Worm (Caenorhabditis elegans) whole organism, mixed stage, embryonic: ENCODE data around the gene fbxa-210.

ENCODE experiments used
- M03D4.4 ChIP-seq: sonication (generic microtip); optimal IDR thresholded peaks from 2 replicates; lab custom pipeline; 2017; ENCODE audit warnings: mild to moderate bottlenecking, missing genetic modification characterization, missing compliant biosample characterization
- bed-3 ChIP-seq: fragments of 200-800 bp; sonication (Bioruptor generic); optimal IDR thresholded peaks from 3 replicates; lab custom pipeline; 2018; ENCODE audit warnings: mild to moderate bottlenecking, missing genetic modification characterization, moderate library complexity, missing compliant biosample characterization
- blmp-1 ChIP-seq: fragments of 150-350 bp; optimal IDR thresholded peaks from 2 replicates; lab custom pipeline; 2014; ENCODE audit warnings: missing biosample characterization, missing genetic modification characterization
- ceh-39 ChIP-seq: fragments of 150-350 bp; optimal IDR thresholded peaks from 2 replicates; lab custom pipeline; 2014; ENCODE audit warnings: missing biosample characterization, missing genetic modification characterization
- ceh-43 ChIP-seq: fragments of 200-800 bp; sonication (Bioruptor generic); optimal IDR thresholded peaks from 2 replicates; lab custom pipeline; 2018; ENCODE audit warnings: mild to moderate bottlenecking, missing genetic modification characterization, moderate library complexity, missing compliant biosample characterization
- ces-1 ChIP-seq: fragments of 150-350 bp; optimal IDR thresholded peaks from 2 replicates; lab custom pipeline; 2014; ENCODE audit warnings: missing biosample characterization, missing genetic modification reagents, missing genetic modification characterization
- cnd-1 ChIP-seq: fragments of 200-800 bp; sonication (Bioruptor generic); optimal IDR thresholded peaks from 2 replicates; lab custom pipeline; 2018; ENCODE audit warnings: mild to moderate bottlenecking, missing genetic modification characterization, missing compliant biosample characterization
- drap-1 ChIP-seq: fragments of 200-800 bp; sonication (Bioruptor generic); optimal IDR thresholded peaks from 3 replicates; lab custom pipeline; 2018; ENCODE audit warnings: mild to moderate bottlenecking, missing genetic modification characterization, missing compliant biosample characterization
- elt-1 ChIP-seq: sonication (generic microtip); optimal IDR thresholded peaks from 2 replicates; lab custom pipeline; 2017; ENCODE audit warnings: missing genetic modification characterization, mild to moderate bottlenecking, missing compliant biosample characterization, antibody characterized with exemption, moderate library complexity, borderline replicate concordance; ENCODE audit not compliant: insufficient read depth
- elt-3 ChIP-seq: fragments of 150-350 bp; optimal IDR thresholded peaks from 2 replicates; lab custom pipeline; 2014; ENCODE audit warnings: missing biosample characterization, missing genetic modification characterization
- flh-1 ChIP-seq: fragments of 200-800 bp; sonication (Bioruptor generic); optimal IDR thresholded peaks from 2 replicates; lab custom pipeline; 2018; ENCODE audit warnings: mild to moderate bottlenecking, missing genetic modification characterization, moderate library complexity, missing compliant biosample characterization
- ham-2 ChIP-seq: fragments of 200-800 bp; sonication (Bioruptor generic); optimal IDR thresholded peaks from 2 replicates; lab custom pipeline; 2018; ENCODE audit warnings: mild to moderate bottlenecking, missing genetic modification characterization, missing compliant biosample characterization
- hlh-1 ChIP-seq: fragments of 150-350 bp; optimal IDR thresholded peaks from 2 replicates; lab custom pipeline; 2014; ENCODE audit warnings: missing biosample characterization, missing genetic modification reagents, missing genetic modification characterization
- lin-13 ChIP-seq: fragments of 150-350 bp; optimal IDR thresholded peaks from 2 replicates; lab custom pipeline; 2014; ENCODE audit warnings: missing biosample characterization, missing genetic modification characterization
- lin-32 ChIP-seq: fragments of 200-800 bp; sonication (Bioruptor generic); optimal IDR thresholded peaks from 2 replicates; lab custom pipeline; 2018; ENCODE audit warnings: mild to moderate bottlenecking, missing genetic modification characterization, missing compliant biosample characterization
- lsy-2 ChIP-seq: fragments of 150-350 bp; optimal IDR thresholded peaks from 2 replicates; lab custom pipeline; 2014; ENCODE audit warnings: missing biosample characterization, missing genetic modification characterization
- mab-5 ChIP-seq: fragments of 150-350 bp; optimal IDR thresholded peaks from 2 replicates; lab custom pipeline; 2014; ENCODE audit warnings: missing biosample characterization, missing genetic modification characterization
- mep-1 ChIP-seq: fragments of 150-350 bp; optimal IDR thresholded peaks from 2 replicates; lab custom pipeline; 2017; ENCODE audit warnings: missing biosample characterization, missing genetic modification reagents, missing genetic modification characterization, inconsistent platforms
- mls-2 ChIP-seq: sonication (generic microtip); optimal IDR thresholded peaks from 2 replicates; lab custom pipeline; 2016; ENCODE audit warnings: mild to moderate bottlenecking, missing genetic modification characterization, moderate library complexity, missing compliant biosample characterization
- nhr-2 ChIP-seq: fragments of 150-350 bp; optimal IDR thresholded peaks from 2 replicates; lab custom pipeline; 2014; ENCODE audit warnings: missing biosample characterization, missing genetic modification characterization
- nhr-237 ChIP-seq: fragments of 150-350 bp; optimal IDR thresholded peaks from 2 replicates; lab custom pipeline; 2014; ENCODE audit warnings: missing biosample characterization, missing genetic modification characterization
- nhr-28 ChIP-seq: fragments of 150-350 bp; optimal IDR thresholded peaks from 2 replicates; lab custom pipeline; 2014; ENCODE audit warnings: missing biosample characterization, missing genetic modification characterization
- nhr-76 ChIP-seq: sonication (generic microtip); optimal IDR thresholded peaks from 2 replicates; lab custom pipeline; 2017; ENCODE audit warnings: missing biosample characterization, missing genetic modification characterization
- pha-4 ChIP-seq: fragments of 150-350 bp; optimal IDR thresholded peaks from 2 replicates; lab custom pipeline; 2018; ENCODE audit warnings: missing biosample characterization, missing genetic modification reagents, missing genetic modification characterization
- sem-2 ChIP-seq: fragments of 200-800 bp; sonication (Bioruptor generic); optimal IDR thresholded peaks from 2 replicates; lab custom pipeline; 2018; ENCODE audit warnings: mild to moderate bottlenecking, missing genetic modification characterization, missing compliant biosample characterization
- snpc-4 ChIP-seq: fragments of 150-350 bp; optimal IDR thresholded peaks from 2 replicates; lab custom pipeline; 2014; ENCODE audit warnings: missing biosample characterization, missing genetic modification characterization
- sptf-1 ChIP-seq: sonication (generic microtip); optimal IDR thresholded peaks from 2 replicates; lab custom pipeline; 2017; ENCODE audit warnings: mild to moderate bottlenecking, missing genetic modification characterization, moderate library complexity, missing compliant biosample characterization
- tbx-8 ChIP-seq: fragments of 200-800 bp; sonication (Bioruptor generic); optimal IDR thresholded peaks from 2 replicates; lab custom pipeline; 2018; ENCODE audit warnings: mild to moderate bottlenecking, missing genetic modification characterization, moderate library complexity, missing compliant biosample characterization
- unc-39 ChIP-seq: fragments of 150-350 bp; optimal IDR thresholded peaks from 2 replicates; lab custom pipeline; 2014; ENCODE audit warnings: missing biosample characterization, missing genetic modification characterization
- unc-62 ChIP-seq: fragments of 150-350 bp; optimal IDR thresholded peaks from 2 replicates; lab custom pipeline; 2014; ENCODE audit warnings: missing biosample characterization, missing genetic modification reagents, missing genetic modification characterization
- zip-8 ChIP-seq: fragments of 150-350 bp; optimal IDR thresholded peaks from 2 replicates; lab custom pipeline; 2014; ENCODE audit warnings: missing biosample characterization, missing genetic modification characterization
- ztf-11 ChIP-seq: fragments of 150-350 bp; optimal IDR thresholded peaks from 2 replicates; lab custom pipeline; 2014; ENCODE audit warnings: missing biosample characterization, missing genetic modification characterization

Gene fbxa-210

DNA sequence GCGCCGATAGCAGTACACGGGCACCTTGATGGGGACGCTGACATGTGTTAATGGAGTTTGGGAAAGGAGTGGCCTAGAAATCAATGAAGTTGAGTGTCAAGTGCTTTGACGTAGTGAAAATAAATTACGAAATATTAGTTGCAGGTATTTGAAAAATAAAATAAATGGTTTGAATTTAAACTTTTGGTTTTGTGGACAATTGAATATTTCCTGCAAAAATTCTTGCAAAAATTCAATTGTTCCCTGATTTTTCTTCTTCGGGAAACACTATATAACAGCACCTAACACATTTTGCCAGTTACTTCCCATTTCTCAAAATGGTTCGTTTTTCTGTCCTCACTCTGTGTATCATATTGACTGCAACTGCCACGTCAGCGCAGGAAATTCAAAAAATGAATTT lies 17.4 kb downstream of the fbxa-210 start, which contains the start of gene Y37H2A.13:
TSS of gene Y37H2A.13 (plus strand) at position 301 of the 400 bp plus-strand sequence.
- TF ChIP-seq ztf-11 (tag; lab: Kevin White, UChicago) (no peak), nhr-2 (tag; lab: Kevin White, UChicago) (no peak)

DNA sequence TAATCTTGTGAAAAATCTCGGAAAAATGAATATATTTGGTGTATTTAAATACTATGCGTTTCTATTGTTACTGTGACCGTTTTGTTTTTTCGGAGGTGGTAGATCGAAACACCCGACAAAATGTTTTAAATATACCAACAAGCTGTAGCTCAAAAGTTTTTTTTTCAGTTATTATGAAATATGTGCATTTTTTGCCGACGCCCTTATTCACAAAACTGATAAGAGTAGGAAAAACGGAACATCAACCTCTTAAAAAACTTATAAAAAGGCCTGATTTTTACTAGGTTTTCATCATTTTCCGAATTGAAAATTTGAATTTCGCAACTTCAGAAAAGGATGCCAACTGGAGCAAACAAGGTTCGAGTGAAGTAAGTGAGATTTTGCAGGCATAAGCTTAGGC lies 18.3 kb downstream of the fbxa-210 start, which contains the start of gene Y37H2A.14:
TSS of gene Y37H2A.14 (plus strand) at position 301 of the 400 bp plus-strand sequence.
- no peak for TF ChIP-seq elt-3 (tag; lab: Kevin White, UChicago)
- no peak for TF ChIP-seq flh-1 (GFP tag; lab: Kevin White, UChicago)
- TF ChIP-seq, all 35 proteins: peak for 0

DNA sequence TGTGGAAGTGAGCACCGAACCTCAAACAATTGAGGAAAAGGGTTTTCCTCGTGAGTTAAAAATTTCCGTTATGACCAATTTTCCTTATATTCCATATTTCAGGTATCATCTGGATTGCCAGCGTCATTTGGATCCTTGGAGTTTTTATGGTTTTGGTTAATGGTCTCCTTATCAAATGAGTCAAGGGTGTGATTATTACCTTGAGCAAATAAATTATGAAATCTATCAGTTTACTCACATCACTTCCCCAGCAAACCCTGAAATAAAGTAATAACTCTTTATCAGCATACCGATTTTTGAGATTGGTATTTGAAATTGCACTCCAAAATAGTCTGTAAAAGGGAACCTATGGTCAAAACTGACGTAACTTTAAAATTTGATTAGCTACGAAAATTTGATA lies 19.3 kb downstream of the fbxa-210 start:
- TF ChIP-seq ceh-43 (GFP tag; lab: Kevin White, UChicago) (no peak), lin-32 (no peak), sptf-1 (tag; lab: Kevin White, UChicago) (no peak), lin-13 (tag; lab: Kevin White, UChicago) (no peak), mls-2 (tag; lab: Kevin White, UChicago) (no peak), ztf-11 (tag; lab: Kevin White, UChicago) (no peak), sem-2 (GFP tag; lab: Kevin White, UChicago) (no peak), flh-1 (GFP tag; lab: Kevin White, UChicago) (no peak), hlh-1 (tag; lab: Kevin White, UChicago) (no peak), ceh-39 (tag; lab: Kevin White, UChicago) (no peak), ham-2 (no peak), mab-5 (tag; lab: Kevin White, UChicago) (no peak), zip-8 (tag; lab: Kevin White, UChicago) (no peak), mep-1 (no peak), nhr-237 (tag; lab: Kevin White, UChicago) (no peak), lsy-2 (tag; lab: Kevin White, UChicago) (no peak), pha-4 (tag; lab: Kevin White, UChicago) (no peak), M03D4.4 (tag; lab: Kevin White, UChicago) (no peak)

DNA sequence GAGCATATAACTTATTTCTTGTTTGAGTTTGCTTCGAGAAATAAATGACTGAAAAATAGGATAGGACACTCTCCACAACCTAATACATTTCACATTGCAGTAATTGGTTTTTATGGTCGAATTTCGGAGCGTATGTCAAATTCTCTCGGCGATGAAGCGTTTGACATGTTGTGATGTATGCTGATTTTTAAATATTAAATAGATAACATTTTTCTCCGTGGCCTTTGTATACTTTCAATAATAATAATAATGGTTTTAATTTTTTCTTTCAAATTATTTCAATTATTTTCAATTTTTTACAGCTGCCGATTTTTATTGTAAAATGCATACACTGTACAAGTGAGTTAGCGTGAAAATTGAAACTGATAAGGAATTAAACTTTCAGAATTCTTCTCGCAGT lies 20.9 kb downstream of the fbxa-210 start, which contains the start of gene C14A6.3:
TSS of gene C14A6.3 (plus strand) at position 301 of the 400 bp plus-strand sequence.
- TF ChIP-seq tbx-8 (GFP tag; lab: Kevin White, UChicago) (no peak), cnd-1 (tag; lab: Kevin White, UChicago) (no peak), nhr-76 (tag; lab: Kevin White, UChicago) (no peak), ham-2 (no peak), drap-1 (GFP tag; lab: Kevin White, UChicago) (no peak), elt-3 (tag; lab: Kevin White, UChicago) (no peak), mep-1 (no peak)

DNA sequence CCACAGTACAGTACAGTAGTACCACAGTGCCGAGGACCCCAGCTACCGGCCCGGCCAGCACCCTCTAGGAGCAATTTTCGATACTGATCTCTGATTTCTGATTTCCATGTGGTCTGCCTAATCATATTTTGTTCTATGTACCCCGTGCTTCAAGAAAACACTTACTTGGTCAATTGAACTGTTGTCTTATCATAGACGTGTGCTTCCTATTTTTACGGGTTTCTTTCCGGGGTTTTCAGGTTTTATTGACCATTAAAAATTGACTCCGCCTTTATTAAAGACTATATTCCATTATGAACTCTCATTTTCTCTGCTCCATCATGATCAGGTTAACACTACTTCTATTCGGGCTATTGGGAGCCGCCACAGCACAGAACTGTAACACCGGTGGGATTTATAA lies 32.5 kb downstream of the fbxa-210 start, which contains the start of gene clec-48:
TSS of gene clec-48 (plus strand) at position 320 of the 400 bp plus-strand sequence.
- no peak for TF ChIP-seq lin-32
- no peak for TF ChIP-seq pha-4 (tag; lab: Kevin White, UChicago)
- TF ChIP-seq ceh-43 (GFP tag; lab: Kevin White, UChicago), result no peak
- TF ChIP-seq ceh-39 (tag; lab: Kevin White, UChicago), result no peak
- TF ChIP-seq ztf-11 (tag; lab: Kevin White, UChicago), result no peak
- no peak for TF ChIP-seq sem-2 (GFP tag; lab: Kevin White, UChicago)
- TF ChIP-seq lsy-2 (tag; lab: Kevin White, UChicago), result no peak
- TF ChIP-seq nhr-237 (tag; lab: Kevin White, UChicago), result no peak
- no peak for TF ChIP-seq snpc-4
- TF ChIP-seq unc-39 (tag; lab: Kevin White, UChicago), result no peak
- no peak for TF ChIP-seq bed-3
- TF ChIP-seq hlh-1 (tag; lab: Kevin White, UChicago), result no peak
- no peak for TF ChIP-seq ces-1 (GFP tag; lab: Kevin White, UChicago)
- TF ChIP-seq drap-1 (GFP tag; lab: Kevin White, UChicago), result no peak
- TF ChIP-seq mls-2 (tag; lab: Kevin White, UChicago), result no peak
- TF ChIP-seq lin-13 (tag; lab: Kevin White, UChicago), result no peak
- no peak for TF ChIP-seq zip-8 (tag; lab: Kevin White, UChicago)

DNA sequence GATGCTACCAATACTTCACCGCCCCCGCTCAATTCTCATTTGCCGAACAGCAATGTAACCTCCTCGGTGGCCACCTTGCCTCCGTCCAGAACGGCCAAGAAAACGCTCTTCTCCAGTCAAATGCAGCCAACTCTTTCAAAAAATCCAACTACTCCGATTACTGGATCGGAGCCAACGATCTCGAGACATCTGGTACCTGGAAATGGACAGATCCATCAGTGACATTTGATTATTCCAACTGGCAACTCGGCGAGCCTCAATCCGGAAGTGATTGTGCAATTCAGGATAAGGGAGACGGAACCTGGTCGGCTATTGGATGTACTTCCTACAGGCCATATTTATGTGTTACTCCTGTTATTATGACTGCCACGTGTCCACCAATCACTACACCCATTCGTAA lies 33.0 kb downstream of the fbxa-210 start:
- TF ChIP-seq unc-39 (tag; lab: Kevin White, UChicago) (no peak), elt-1 (no peak), hlh-1 (tag; lab: Kevin White, UChicago) (no peak), blmp-1 (tag; lab: Kevin White, UChicago) (no peak), zip-8 (tag; lab: Kevin White, UChicago) (no peak), ceh-43 (GFP tag; lab: Kevin White, UChicago) (no peak), flh-1 (GFP tag; lab: Kevin White, UChicago) (no peak), sptf-1 (tag; lab: Kevin White, UChicago) (no peak), sem-2 (GFP tag; lab: Kevin White, UChicago) (no peak), unc-62 (no peak), mab-5 (tag; lab: Kevin White, UChicago) (no peak), ham-2 (no peak), cnd-1 (tag; lab: Kevin White, UChicago) (no peak), tbx-8 (GFP tag; lab: Kevin White, UChicago) (no peak), lin-13 (tag; lab: Kevin White, UChicago) (no peak), nhr-28 (tag; lab: Kevin White, UChicago) (no peak), nhr-237 (tag; lab: Kevin White, UChicago) (no peak)
